Worm (Caenorhabditis elegans) whole organism, L4 larva: ENCODE results near the gene Y69H2.9.

Experiments
- aly-2 ChIP-seq: sonication (generic microtip); optimal IDR thresholded peaks from 2 replicates; lab custom pipeline; 2018; ENCODE audit warnings: missing biosample characterization, missing genetic modification characterization
- daf-12 ChIP-seq: fragments of 150-350 bp; optimal IDR thresholded peaks from 2 replicates; lab custom pipeline; 2014; ENCODE audit warnings: missing biosample characterization, missing genetic modification reagents, missing genetic modification characterization
- mes-2 ChIP-seq: sonication (generic microtip); optimal IDR thresholded peaks from 2 replicates; lab custom pipeline; 2016; ENCODE audit warnings: missing genotype, mild to moderate bottlenecking, missing genetic modification characterization, missing compliant biosample characterization; ENCODE audit not compliant: poor library complexity, severe bottlenecking
- nhr-102 ChIP-seq: sonication (generic microtip); optimal IDR thresholded peaks from 2 replicates; lab custom pipeline; 2016; ENCODE audit warnings: mild to moderate bottlenecking, missing genetic modification characterization, moderate library complexity, missing compliant biosample characterization
- nhr-28 ChIP-seq: fragments of 150-350 bp; optimal IDR thresholded peaks from 2 replicates; lab custom pipeline; 2014; ENCODE audit warnings: missing biosample characterization, missing genetic modification characterization
- rbr-2 ChIP-seq: sonication (generic microtip); optimal IDR thresholded peaks from 2 replicates; lab custom pipeline; 2016; ENCODE audit warnings: missing genotype, missing genetic modification characterization, missing compliant biosample characterization
- ztf-7 ChIP-seq: fragments of 150-350 bp; optimal IDR thresholded peaks from 2 replicates; lab custom pipeline; 2014; ENCODE audit warnings: missing biosample characterization, missing genetic modification characterization

- TF ChIP-seq mes-2 (no peak), ztf-7 (tag; lab: Kevin White, UChicago) (no peak), daf-12 (tag; lab: Kevin White, UChicago) (no peak), rbr-2 (no peak), aly-2 (tag; lab: Kevin White, UChicago) (no peak), nhr-102 (no peak), nhr-28 (tag; lab: Kevin White, UChicago) (no peak)
These were observed 43.9 kb upstream of the Y69H2.9 start for ce11 chrV:18657391-18657790.
